Worm (Caenorhabditis elegans) whole organism, mixed stage, embryonic: ENCODE measurements around the gene W08E12.4.

Experiments used
- M03D4.4 ChIP-seq: sonication (generic microtip); optimal IDR thresholded peaks from 2 replicates; lab custom pipeline; 2017; ENCODE audit warnings: mild to moderate bottlenecking, missing genetic modification characterization, missing compliant biosample characterization
- bed-3 ChIP-seq: fragments of 200-800 bp; sonication (Bioruptor generic); optimal IDR thresholded peaks from 3 replicates; lab custom pipeline; 2018; ENCODE audit warnings: mild to moderate bottlenecking, missing genetic modification characterization, moderate library complexity, missing compliant biosample characterization
- blmp-1 ChIP-seq: fragments of 150-350 bp; optimal IDR thresholded peaks from 2 replicates; lab custom pipeline; 2014; ENCODE audit warnings: missing biosample characterization, missing genetic modification characterization
- ceh-39 ChIP-seq: fragments of 150-350 bp; optimal IDR thresholded peaks from 2 replicates; lab custom pipeline; 2014; ENCODE audit warnings: missing biosample characterization, missing genetic modification characterization
- ceh-83 ChIP-seq: fragments of 200-800 bp; sonication (Bioruptor generic); optimal IDR thresholded peaks from 2 replicates; lab custom pipeline; 2018; ENCODE audit warnings: mild to moderate bottlenecking, missing genetic modification characterization, missing compliant biosample characterization
- ces-1 ChIP-seq: fragments of 150-350 bp; optimal IDR thresholded peaks from 2 replicates; lab custom pipeline; 2014; ENCODE audit warnings: missing biosample characterization, missing genetic modification reagents, missing genetic modification characterization
- cnd-1 ChIP-seq: fragments of 200-800 bp; sonication (Bioruptor generic); optimal IDR thresholded peaks from 2 replicates; lab custom pipeline; 2018; ENCODE audit warnings: mild to moderate bottlenecking, missing genetic modification characterization, missing compliant biosample characterization
- drap-1 ChIP-seq: fragments of 200-800 bp; sonication (Bioruptor generic); optimal IDR thresholded peaks from 3 replicates; lab custom pipeline; 2018; ENCODE audit warnings: mild to moderate bottlenecking, missing genetic modification characterization, missing compliant biosample characterization
- elt-1 ChIP-seq: sonication (generic microtip); optimal IDR thresholded peaks from 2 replicates; lab custom pipeline; 2017; ENCODE audit warnings: missing genetic modification characterization, mild to moderate bottlenecking, missing compliant biosample characterization, antibody characterized with exemption, moderate library complexity, borderline replicate concordance; ENCODE audit not compliant: insufficient read depth
- flh-1 ChIP-seq: fragments of 200-800 bp; sonication (Bioruptor generic); optimal IDR thresholded peaks from 2 replicates; lab custom pipeline; 2018; ENCODE audit warnings: mild to moderate bottlenecking, missing genetic modification characterization, moderate library complexity, missing compliant biosample characterization
- ham-2 ChIP-seq: fragments of 200-800 bp; sonication (Bioruptor generic); optimal IDR thresholded peaks from 2 replicates; lab custom pipeline; 2018; ENCODE audit warnings: mild to moderate bottlenecking, missing genetic modification characterization, missing compliant biosample characterization
- hlh-1 ChIP-seq: fragments of 150-350 bp; optimal IDR thresholded peaks from 2 replicates; lab custom pipeline; 2014; ENCODE audit warnings: missing biosample characterization, missing genetic modification reagents, missing genetic modification characterization
- lin-32 ChIP-seq: fragments of 200-800 bp; sonication (Bioruptor generic); optimal IDR thresholded peaks from 2 replicates; lab custom pipeline; 2018; ENCODE audit warnings: mild to moderate bottlenecking, missing genetic modification characterization, missing compliant biosample characterization
- lsy-2 ChIP-seq: fragments of 150-350 bp; optimal IDR thresholded peaks from 2 replicates; lab custom pipeline; 2014; ENCODE audit warnings: missing biosample characterization, missing genetic modification characterization
- mab-5 ChIP-seq: fragments of 150-350 bp; optimal IDR thresholded peaks from 2 replicates; lab custom pipeline; 2014; ENCODE audit warnings: missing biosample characterization, missing genetic modification characterization
- mep-1 ChIP-seq: fragments of 150-350 bp; optimal IDR thresholded peaks from 2 replicates; lab custom pipeline; 2017; ENCODE audit warnings: missing biosample characterization, missing genetic modification reagents, missing genetic modification characterization, inconsistent platforms
- mls-2 ChIP-seq: sonication (generic microtip); optimal IDR thresholded peaks from 2 replicates; lab custom pipeline; 2016; ENCODE audit warnings: mild to moderate bottlenecking, missing genetic modification characterization, moderate library complexity, missing compliant biosample characterization
- nhr-12 ChIP-seq: fragments of 150-350 bp; optimal IDR thresholded peaks from 2 replicates; lab custom pipeline; 2014; ENCODE audit warnings: missing biosample characterization, missing genetic modification characterization
- nhr-2 ChIP-seq: fragments of 150-350 bp; optimal IDR thresholded peaks from 2 replicates; lab custom pipeline; 2014; ENCODE audit warnings: missing biosample characterization, missing genetic modification characterization
- nhr-237 ChIP-seq: fragments of 150-350 bp; optimal IDR thresholded peaks from 2 replicates; lab custom pipeline; 2014; ENCODE audit warnings: missing biosample characterization, missing genetic modification characterization
- nhr-76 ChIP-seq: sonication (generic microtip); optimal IDR thresholded peaks from 2 replicates; lab custom pipeline; 2017; ENCODE audit warnings: missing biosample characterization, missing genetic modification characterization
- pha-4 ChIP-seq: fragments of 150-350 bp; optimal IDR thresholded peaks from 2 replicates; lab custom pipeline; 2018; ENCODE audit warnings: missing biosample characterization, missing genetic modification reagents, missing genetic modification characterization
- sptf-1 ChIP-seq: sonication (generic microtip); optimal IDR thresholded peaks from 2 replicates; lab custom pipeline; 2017; ENCODE audit warnings: mild to moderate bottlenecking, missing genetic modification characterization, moderate library complexity, missing compliant biosample characterization
- tbx-8 ChIP-seq: fragments of 200-800 bp; sonication (Bioruptor generic); optimal IDR thresholded peaks from 2 replicates; lab custom pipeline; 2018; ENCODE audit warnings: mild to moderate bottlenecking, missing genetic modification characterization, moderate library complexity, missing compliant biosample characterization
- unc-120 ChIP-seq: sonication (generic microtip); optimal IDR thresholded peaks from 2 replicates; lab custom pipeline; 2017; ENCODE audit warnings: missing genetic modification characterization, missing compliant biosample characterization; ENCODE audit not compliant: poor library complexity, severe bottlenecking
- unc-39 ChIP-seq: fragments of 150-350 bp; optimal IDR thresholded peaks from 2 replicates; lab custom pipeline; 2014; ENCODE audit warnings: missing biosample characterization, missing genetic modification characterization
- unc-62 ChIP-seq: fragments of 150-350 bp; optimal IDR thresholded peaks from 2 replicates; lab custom pipeline; 2014; ENCODE audit warnings: missing biosample characterization, missing genetic modification reagents, missing genetic modification characterization
- zip-8 ChIP-seq: fragments of 150-350 bp; optimal IDR thresholded peaks from 2 replicates; lab custom pipeline; 2014; ENCODE audit warnings: missing biosample characterization, missing genetic modification characterization
- ztf-11 ChIP-seq: fragments of 150-350 bp; optimal IDR thresholded peaks from 2 replicates; lab custom pipeline; 2014; ENCODE audit warnings: missing biosample characterization, missing genetic modification characterization

The W08E12.4 gene

DNA sequence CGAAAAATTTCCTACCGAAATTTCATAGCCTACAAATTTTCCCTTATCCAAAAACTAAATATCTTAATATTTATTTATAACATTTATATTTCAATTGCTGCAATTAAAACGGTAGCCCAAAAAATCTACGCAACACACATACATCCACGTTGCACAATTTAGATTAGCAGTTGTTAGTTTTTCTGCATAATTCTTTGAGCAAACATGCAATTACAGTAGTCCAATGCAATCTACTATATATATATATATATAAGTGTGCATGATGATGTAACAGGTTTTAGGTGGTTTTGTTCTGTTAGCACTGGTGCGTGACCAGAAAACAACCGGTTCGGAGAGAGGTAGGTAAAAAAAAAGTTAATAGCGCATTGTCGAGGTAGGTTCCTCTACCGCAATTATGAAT lies 30.8 kb upstream of the W08E12.4 start:
- TF ChIP-seq pha-4 (tag; lab: Kevin White, UChicago): no peak
- no peak for TF ChIP-seq cnd-1 (tag; lab: Kevin White, UChicago)
- TF ChIP-seq mep-1 (tag; lab: Kevin White, UChicago): no peak
- TF ChIP-seq zip-8 (tag; lab: Kevin White, UChicago): peak; percentile 62
- no peak for TF ChIP-seq ztf-11 (tag; lab: Kevin White, UChicago)
- peak; percentile 51 for TF ChIP-seq nhr-2 (tag; lab: Kevin White, UChicago)

- no peak for TF ChIP-seq ceh-83 (GFP tag; lab: Kevin White, UChicago)
- no peak for TF ChIP-seq unc-120 (tag; lab: Kevin White, UChicago)
- no peak for TF ChIP-seq tbx-8 (GFP tag; lab: Kevin White, UChicago)
- TF ChIP-seq blmp-1 (tag; lab: Kevin White, UChicago): no peak
- no peak for TF ChIP-seq sptf-1 (tag; lab: Kevin White, UChicago)
- TF ChIP-seq nhr-237 (tag; lab: Kevin White, UChicago): no peak
- no peak for TF ChIP-seq mab-5 (tag; lab: Kevin White, UChicago)
- TF ChIP-seq ham-2 (GFP tag; lab: Kevin White, UChicago): no peak
- TF ChIP-seq mls-2 (tag; lab: Kevin White, UChicago): no peak
- TF ChIP-seq mep-1 (tag; lab: Kevin White, UChicago): no peak
- no peak for TF ChIP-seq unc-62
- TF ChIP-seq zip-8 (tag; lab: Kevin White, UChicago): no peak
- no peak for TF ChIP-seq lsy-2 (tag; lab: Kevin White, UChicago)
- no peak for TF ChIP-seq lin-32 (GFP tag; lab: Kevin White, UChicago)
Observed at ce11 chrIV:3273295-3273694, 28.9 kb upstream of the W08E12.4 start, which contains the start of gene T26C12.3. TSS of gene T26C12.3 (minus strand) at chrIV:3273395.

- TF ChIP-seq flh-1 (GFP tag; lab: Kevin White, UChicago) (no peak), ceh-39 (tag; lab: Kevin White, UChicago) (no peak), elt-1 (tag; lab: Kevin White, UChicago) (no peak), mls-2 (tag; lab: Kevin White, UChicago) (no peak), mab-5 (tag; lab: Kevin White, UChicago) (no peak), blmp-1 (tag; lab: Kevin White, UChicago) (no peak), hlh-1 (no peak), sptf-1 (tag; lab: Kevin White, UChicago) (no peak), nhr-237 (tag; lab: Kevin White, UChicago) (no peak), nhr-2 (tag; lab: Kevin White, UChicago) (peak; percentile 74), lin-32 (GFP tag; lab: Kevin White, UChicago) (no peak), ces-1 (GFP tag; lab: Kevin White, UChicago) (no peak), zip-8 (tag; lab: Kevin White, UChicago) (peak; percentile 86), pha-4 (tag; lab: Kevin White, UChicago) (no peak), ztf-11 (tag; lab: Kevin White, UChicago) (no peak), bed-3 (GFP tag; lab: Kevin White, UChicago) (no peak), unc-62 (peak; percentile 87), unc-39 (tag; lab: Kevin White, UChicago) (no peak), M03D4.4 (no peak)
Observed at ce11 chrIV:3278822-3279221, 23.3 kb upstream of the W08E12.4 start.

DNA sequence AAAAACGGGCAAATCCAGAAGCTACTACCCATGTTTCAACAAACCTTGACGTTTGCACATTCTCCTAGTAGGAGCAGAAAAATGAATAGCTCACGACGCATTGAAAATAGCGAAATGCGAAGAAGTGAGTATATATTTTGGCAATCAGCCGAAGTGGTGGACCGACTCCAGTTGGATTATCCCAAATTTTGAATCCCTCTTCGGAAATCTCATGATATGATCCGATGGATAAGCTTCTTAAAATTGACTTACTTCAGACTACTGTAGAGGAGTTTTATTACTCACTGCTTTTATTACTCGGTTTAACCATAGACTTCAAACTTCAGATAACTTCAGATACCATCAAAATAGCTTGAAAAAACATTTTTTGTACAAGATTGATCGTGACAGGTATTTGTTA lies 12.9 kb upstream of the W08E12.4 start, which contains the start of gene gcy-23:
Gene gcy-23, minus strand, starts transcription at position 101 of the 400 bp plus-strand sequence.
- TF ChIP-seq nhr-12 (tag; lab: Kevin White, UChicago): no peak

DNA sequence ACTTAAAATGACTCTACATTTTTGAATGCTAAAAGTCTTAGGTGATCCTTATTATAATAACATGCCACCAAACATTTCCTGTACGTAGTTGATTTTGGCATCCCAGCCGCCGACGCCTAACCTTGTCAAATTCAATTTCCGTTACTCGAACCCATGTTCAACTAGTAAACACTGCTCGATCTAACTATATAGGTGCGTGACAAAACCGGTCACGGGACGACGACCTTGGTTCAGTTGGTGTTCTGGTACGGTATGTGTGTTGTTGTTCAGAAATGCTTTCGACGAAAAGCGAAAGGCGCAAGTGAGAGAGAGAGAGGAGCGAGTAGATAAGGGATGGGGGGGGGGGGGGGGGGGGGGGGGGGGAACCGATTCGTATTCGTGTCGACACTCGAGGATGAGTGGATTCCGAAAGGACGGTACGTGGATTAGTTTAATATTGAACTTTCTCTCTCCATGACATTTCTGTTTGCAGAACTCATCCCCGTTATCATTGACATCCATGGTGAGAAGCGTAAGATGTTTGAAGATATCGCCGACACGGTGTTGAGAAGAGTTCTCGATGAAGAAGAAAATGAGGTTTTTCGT lies 10.1 kb upstream of the W08E12.4 start, which contains the start of gene W08E12.8:
Gene W08E12.8, plus strand, starts transcription at position 395 of the 585 bp plus-strand sequence.
- TF ChIP-seq nhr-76 (tag; lab: Kevin White, UChicago): no peak
- TF ChIP-seq zip-8 (tag; lab: Kevin White, UChicago): no peak
- TF ChIP-seq unc-62: no peak
- no peak for TF ChIP-seq drap-1 (GFP tag; lab: Kevin White, UChicago)
- no peak for TF ChIP-seq ces-1 (GFP tag; lab: Kevin White, UChicago)
- no peak for TF ChIP-seq elt-1 (tag; lab: Kevin White, UChicago)
- TF ChIP-seq cnd-1 (tag; lab: Kevin White, UChicago): no peak
- no peak for TF ChIP-seq pha-4 (tag; lab: Kevin White, UChicago)
- TF ChIP-seq nhr-12 (tag; lab: Kevin White, UChicago): no peak
